Fruit fly (Drosophila melanogaster) whole organism, pupa: ENCODE results near the gene CG10479.

ENCODE experiments used
- CG10348 ChIP-seq: fragments of 200-800 bp; sonication (Bioruptor generic); IDR thresholded peaks from 2 replicates; pipeline ENCODE4 v1.3.6; 2022; ENCODE audit warnings: missing biosample characterization, missing genetic modification characterization
- CG12605 ChIP-seq: fragments of 200-800 bp; sonication (Bioruptor generic); IDR thresholded peaks from 2 replicates; pipeline ENCODE4 v1.3.6; 2022; ENCODE audit warnings: missing biosample characterization, missing genetic modification characterization
- CG13204 ChIP-seq: fragments of 200-800 bp; sonication (Bioruptor generic); optimal IDR thresholded peaks from 2 replicates; lab custom pipeline; 2018; ENCODE audit warnings: missing biosample characterization, mild to moderate bottlenecking, missing genetic modification characterization, moderate library complexity
- CG14655 ChIP-seq: fragments of 200-800 bp; sonication (Bioruptor generic); optimal IDR thresholded peaks from 3 replicates; lab custom pipeline; 2017; ENCODE audit warnings: mild to moderate bottlenecking, missing biosample characterization, missing genetic modification reagents, missing genetic modification characterization
- CG15710 ChIP-seq: fragments of 200-800 bp; sonication (Bioruptor generic); optimal IDR thresholded peaks from 2 replicates; lab custom pipeline; 2018; ENCODE audit warnings: missing biosample characterization, mild to moderate bottlenecking, missing genetic modification characterization, moderate library complexity
- CG17806 ChIP-seq: fragments of 200-800 bp; sonication (Bioruptor generic); optimal IDR thresholded peaks from 2 replicates; lab custom pipeline; 2018; ENCODE audit warnings: missing biosample characterization, mild to moderate bottlenecking, missing genetic modification characterization, moderate library complexity
- CG32121 ChIP-seq: fragments of 200-800 bp; sonication (Bioruptor generic); IDR thresholded peaks from 2 replicates; pipeline ENCODE4 v1.3.6; 2022; ENCODE audit warnings: missing biosample characterization, missing genetic modification characterization
- CG34367 ChIP-seq: fragments of 200-800 bp; sonication (Bioruptor generic); optimal IDR thresholded peaks from 2 replicates; lab custom pipeline; 2018; ENCODE audit warnings: missing biosample characterization, mild to moderate bottlenecking, missing genetic modification characterization
- CG4496 ChIP-seq: fragments of 200-800 bp; sonication (Bioruptor generic); IDR thresholded peaks from 3 replicates; pipeline ENCODE4 v1.3.6; 2022; ENCODE audit warnings: missing biosample characterization, missing genetic modification characterization
- CG8159 ChIP-seq: fragments of 200-800 bp; sonication (Bioruptor generic); optimal IDR thresholded peaks from 3 replicates; lab custom pipeline; 2018; ENCODE audit warnings: missing biosample characterization, mild to moderate bottlenecking, missing genetic modification characterization, moderate library complexity
- CG8301 ChIP-seq: fragments of 200-800 bp; sonication (Bioruptor generic); optimal IDR thresholded peaks from 2 replicates; lab custom pipeline; 2018; ENCODE audit warnings: missing biosample characterization, mild to moderate bottlenecking, missing genetic modification characterization
- CG9948 ChIP-seq: fragments of 200-800 bp; sonication (Bioruptor generic); optimal IDR thresholded peaks from 2 replicates; lab custom pipeline; 2018; ENCODE audit warnings: missing biosample characterization, mild to moderate bottlenecking, missing genetic modification characterization, moderate library complexity
- D1 ChIP-seq: fragments of 200-800 bp; sonication (Bioruptor generic); optimal IDR thresholded peaks from 2 replicates; lab custom pipeline; 2018; ENCODE audit warnings: missing biosample characterization, mild to moderate bottlenecking, missing genetic modification characterization, moderate library complexity
- EcR ChIP-seq: fragments of 200-800 bp; sonication (Bioruptor generic); optimal IDR thresholded peaks from 3 replicates; lab custom pipeline; 2019; ENCODE audit warnings: missing biosample characterization, missing genetic modification characterization, mild to moderate bottlenecking, moderate library complexity, missing genetic modification reagents
- Ets98B ChIP-seq: fragments of 200-800 bp; sonication (Bioruptor generic); IDR thresholded peaks from 2 replicates; pipeline ENCODE4 v1.3.6; 2022; ENCODE audit warnings: missing biosample characterization, missing genetic modification characterization
- Pif1A ChIP-seq: fragments of 200-800 bp; sonication (Bioruptor generic); optimal IDR thresholded peaks from 3 replicates; lab custom pipeline; 2016; ENCODE audit warnings: missing biosample characterization, missing genetic modification characterization
- Pif1B ChIP-seq: fragments of 200-800 bp; sonication (Bioruptor generic); optimal IDR thresholded peaks from 3 replicates; lab custom pipeline; 2016; ENCODE audit warnings: missing biosample characterization, missing genetic modification characterization
- Snoo ChIP-seq: fragments of 200-800 bp; sonication (Bioruptor generic); optimal IDR thresholded peaks from 3 replicates; lab custom pipeline; 2017; ENCODE audit warnings: missing biosample characterization, mild to moderate bottlenecking, missing genetic modification characterization, inconsistent platforms
- fd96Ca ChIP-seq: fragments of 200-800 bp; sonication (Bioruptor generic); IDR thresholded peaks from 3 replicates; pipeline ENCODE4 v1.3.6; 2022; ENCODE audit warnings: missing biosample characterization, missing genetic modification characterization
- gl ChIP-seq: fragments of 200-800 bp; sonication (Bioruptor generic); optimal IDR thresholded peaks from 2 replicates; lab custom pipeline; 2018; ENCODE audit warnings: missing biosample characterization, mild to moderate bottlenecking, missing genetic modification characterization
- rn ChIP-seq: fragments of 200-800 bp; sonication (Bioruptor generic); IDR thresholded peaks from 2 replicates; pipeline ENCODE4 v1.3.6; 2022; ENCODE audit warnings: missing biosample characterization, missing genetic modification characterization

CG10479 gene

DNA sequence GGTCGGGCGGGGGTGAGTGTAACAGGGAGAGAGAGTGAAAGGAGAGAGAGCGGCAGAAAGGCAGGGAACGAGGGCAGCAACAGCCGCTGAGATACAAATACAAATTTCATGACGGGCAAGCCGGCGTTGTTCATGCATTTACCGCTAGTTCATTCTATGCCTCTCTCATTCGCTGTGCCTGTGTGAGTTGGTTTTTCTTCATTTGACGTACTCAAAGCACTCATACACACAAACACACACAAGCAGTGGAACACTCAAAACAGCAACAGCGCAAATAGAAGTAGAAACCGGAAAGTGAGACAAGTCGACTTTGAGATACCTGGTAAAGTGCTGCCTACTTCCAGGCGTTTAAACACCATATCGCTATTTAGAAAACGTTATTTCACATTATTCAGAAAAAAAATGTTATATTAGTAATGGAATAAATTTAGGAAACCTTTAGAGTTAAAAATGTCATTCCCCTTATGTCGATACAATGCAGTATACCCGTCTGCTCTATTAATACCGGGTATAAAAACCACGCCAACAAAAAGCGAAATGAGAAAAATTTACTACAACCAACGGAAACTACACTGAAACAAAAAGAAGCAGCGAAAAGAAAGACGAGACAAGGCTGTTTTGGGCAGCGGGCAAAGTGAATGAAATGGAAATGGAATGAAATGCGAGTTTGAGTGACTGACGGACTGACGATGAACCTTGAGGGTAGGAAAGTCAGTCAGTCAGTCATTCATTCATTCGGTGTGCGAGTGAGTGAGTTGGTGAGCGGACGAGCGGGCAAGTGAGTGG, 507 bp upstream of the CG10479 start:
- TF ChIP-seq EcR (GFP tag; lab: Kevin White, UChicago) (no peak), D1 (no peak), CG14655 (GFP tag; lab: Kevin White, UChicago) (peak; percentile 76), CG10348 (no peak), CG4496 (GFP tag; lab: Robert Waterston, UW) (no peak; the same call in 2 of the 3 replicates), CG32121 (GFP tag; lab: Robert Waterston, UW) (peak; percentile 78), CG8159 (peak; percentile 67), CG15710 (tag; lab: Kevin White, UChicago) (peak; percentile 27), Pif1B (GFP tag; lab: Kevin White, UChicago) (peak; percentile 5), Ets98B (peak; percentile 59; the same call in 1 of the 2 replicates), CG13204 (GFP tag; lab: Kevin White, UChicago) (peak; percentile 71), fd96Ca (GFP tag; lab: Robert Waterston, UW) (peak; percentile 78), CG17806 (tag; lab: Kevin White, UChicago) (peak; percentile 54), CG12605 (GFP tag; lab: Robert Waterston, UW) (peak; percentile 39; the same call in 1 of the 2 replicates), CG8301 (peak; percentile 64), Snoo (tag; lab: Kevin White, UChicago) (no peak), CG9948 (peak; percentile 50), CG34367 (tag; lab: Kevin White, UChicago) (peak; percentile 14), Pif1A (GFP tag; lab: Kevin White, UChicago) (peak; percentile 45), gl (tag; lab: Kevin White, UChicago) (no peak), rn (GFP tag; lab: Robert Waterston, UW) (peak; percentile 57)

- TF ChIP-seq Ets98B (no peak), Pif1B (GFP tag; lab: Kevin White, UChicago) (no peak), CG10348 (no peak), CG4496 (GFP tag; lab: Robert Waterston, UW) (no peak), CG32121 (GFP tag; lab: Robert Waterston, UW) (no peak), Pif1A (GFP tag; lab: Kevin White, UChicago) (no peak), D1 (no peak), CG34367 (tag; lab: Kevin White, UChicago) (no peak), CG15710 (tag; lab: Kevin White, UChicago) (no peak), rn (GFP tag; lab: Robert Waterston, UW) (no peak), Snoo (tag; lab: Kevin White, UChicago) (no peak), CG14655 (GFP tag; lab: Kevin White, UChicago) (no peak), gl (tag; lab: Kevin White, UChicago) (no peak), CG17806 (tag; lab: Kevin White, UChicago) (no peak), CG8159 (no peak), CG12605 (GFP tag; lab: Robert Waterston, UW) (no peak), CG9948 (no peak), CG8301 (no peak), CG13204 (GFP tag; lab: Kevin White, UChicago) (no peak)
These were observed 1.0 kb downstream of the CG10479 start for dm6 chr3L:5974575-5975421.

DNA sequence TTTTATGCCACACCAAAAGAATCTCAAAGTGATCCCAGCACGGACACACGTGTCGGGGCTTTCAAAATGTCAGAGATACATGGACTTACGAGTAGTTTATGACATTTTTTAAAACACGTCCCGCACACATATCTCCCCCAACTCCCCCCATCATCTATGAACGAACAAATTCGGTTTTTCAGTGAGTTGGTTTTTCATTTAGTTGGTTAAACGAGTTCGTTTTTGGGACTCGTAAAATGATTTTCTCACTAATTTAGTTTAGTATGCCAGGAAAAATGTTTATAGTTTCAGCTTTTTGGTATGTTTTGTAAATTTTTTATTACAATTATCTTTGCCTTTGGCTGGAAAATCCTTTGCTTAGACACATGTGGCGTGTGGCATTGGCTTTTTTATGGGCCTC, 4.4 kb downstream of the CG10479 start:
- TF ChIP-seq CG34367 (tag; lab: Kevin White, UChicago), result no peak
- no peak for TF ChIP-seq CG10348
- no peak for TF ChIP-seq CG9948
- TF ChIP-seq CG4496 (GFP tag; lab: Robert Waterston, UW), result no peak
- no peak for TF ChIP-seq gl (tag; lab: Kevin White, UChicago)
- TF ChIP-seq CG14655 (GFP tag; lab: Kevin White, UChicago), result no peak
- no peak for TF ChIP-seq CG13204 (GFP tag; lab: Kevin White, UChicago)
- TF ChIP-seq EcR (GFP tag; lab: Kevin White, UChicago), result no peak
- TF ChIP-seq CG12605 (GFP tag; lab: Robert Waterston, UW), result no peak
- TF ChIP-seq CG15710 (tag; lab: Kevin White, UChicago), result no peak
- TF ChIP-seq Pif1A (GFP tag; lab: Kevin White, UChicago), result no peak
- TF ChIP-seq CG8159, result no peak
- no peak for TF ChIP-seq Pif1B (GFP tag; lab: Kevin White, UChicago)
- no peak for TF ChIP-seq CG32121 (GFP tag; lab: Robert Waterston, UW)
- no peak for TF ChIP-seq rn (GFP tag; lab: Robert Waterston, UW)
- no peak for TF ChIP-seq CG17806 (tag; lab: Kevin White, UChicago)
- no peak for TF ChIP-seq D1
- TF ChIP-seq CG8301, result no peak

- TF ChIP-seq CG17806 (tag; lab: Kevin White, UChicago) (no peak), CG8301 (no peak), CG32121 (GFP tag; lab: Robert Waterston, UW) (no peak), fd96Ca (GFP tag; lab: Robert Waterston, UW) (no peak), CG14655 (GFP tag; lab: Kevin White, UChicago) (no peak), D1 (no peak), gl (tag; lab: Kevin White, UChicago) (no peak), CG8159 (no peak), CG34367 (tag; lab: Kevin White, UChicago) (no peak), CG13204 (GFP tag; lab: Kevin White, UChicago) (no peak)
These were observed 5.6 kb downstream of the CG10479 start for dm6 chr3L:5970169-5970568.

DNA sequence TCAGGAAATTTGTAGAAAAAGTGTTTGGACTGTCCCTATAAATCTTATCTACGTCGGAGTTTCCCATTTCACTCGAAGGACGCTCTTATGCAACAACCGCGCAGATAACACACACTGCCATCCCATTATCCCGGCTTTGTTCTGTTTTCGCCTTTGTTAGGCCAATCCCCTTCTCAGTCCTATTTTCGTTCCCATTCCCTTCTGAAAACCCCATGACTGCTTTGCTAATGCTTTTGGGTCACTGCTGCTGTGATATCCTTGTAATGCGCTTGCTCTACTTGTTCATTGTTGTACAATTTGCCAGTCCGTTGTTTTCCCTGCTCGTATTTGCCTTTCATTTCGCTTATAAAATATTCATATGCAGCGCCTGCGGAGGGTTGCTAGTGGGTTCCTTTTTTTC, 6.7 kb downstream of the CG10479 start:
- TF ChIP-seq CG32121 (GFP tag; lab: Robert Waterston, UW) (no peak), CG4496 (GFP tag; lab: Robert Waterston, UW) (no peak), Ets98B (no peak), rn (GFP tag; lab: Robert Waterston, UW) (no peak), CG14655 (GFP tag; lab: Kevin White, UChicago) (no peak), CG34367 (tag; lab: Kevin White, UChicago) (no peak), CG13204 (GFP tag; lab: Kevin White, UChicago) (no peak), Pif1B (GFP tag; lab: Kevin White, UChicago) (no peak), fd96Ca (GFP tag; lab: Robert Waterston, UW) (no peak), gl (tag; lab: Kevin White, UChicago) (no peak), CG8159 (no peak)
- TF ChIP-seq, all 21 proteins: peak for 0
